Worm (Caenorhabditis elegans) whole organism, young adult: Measurements from ENCODE around the gene alg-4.
A peak's percentile ranks its signal among the peaks of the same experiment; 100 is the strongest.

Experiments
- B0019.2 ChIP-seq: fragments of 200-800 bp; sonication (Bioruptor generic); conservative IDR thresholded peaks from 2 replicates; pipeline ENCODE4 v1.3.6; 2022; ENCODE audit warnings: missing genetic modification reagents, missing genetic modification characterization, missing compliant biosample characterization
- B0035.1 ChIP-seq: sonication (generic microtip); optimal IDR thresholded peaks from 2 replicates; lab custom pipeline; 2016; ENCODE audit warnings: missing genetic modification characterization, mild to moderate bottlenecking, missing compliant biosample characterization, missing genotype, missing genetic modification reagents
- C06A6.2 ChIP-seq: fragments of 200-800 bp; sonication (Bioruptor generic); conservative IDR thresholded peaks from 2 replicates; pipeline ENCODE4 v1.3.6; 2022; ENCODE audit warnings: missing genetic modification characterization, missing compliant biosample characterization
- D2030.7 ChIP-seq: fragments of 200-800 bp; sonication (Bioruptor generic); IDR thresholded peaks from 2 replicates; pipeline ENCODE4 v1.3.6; 2022; ENCODE audit warnings: missing genetic modification reagents, missing genetic modification characterization, missing compliant biosample characterization
- F33H1.4 ChIP-seq: fragments of 200-800 bp; sonication (Bioruptor generic); IDR thresholded peaks from 2 replicates; pipeline ENCODE4 v1.3.6; 2022; ENCODE audit warnings: missing genetic modification reagents, missing genetic modification characterization, missing compliant biosample characterization
- F37B4.10 ChIP-seq: fragments of 200-800 bp; sonication (Bioruptor generic); IDR thresholded peaks from 2 replicates; pipeline ENCODE4 v1.3.6; 2022; ENCODE audit warnings: missing genetic modification characterization, missing compliant biosample characterization
- F52B5.7 ChIP-seq: sonication (generic microtip); optimal IDR thresholded peaks from 2 replicates; lab custom pipeline; 2016; ENCODE audit warnings: mild to moderate bottlenecking, missing genetic modification characterization, missing compliant biosample characterization
- Y53G8AR.9 ChIP-seq: fragments of 200-800 bp; sonication (Bioruptor generic); conservative IDR thresholded peaks from 2 replicates; pipeline ENCODE4 v1.3.6; 2022; ENCODE audit warnings: missing genetic modification reagents, missing genetic modification characterization, missing compliant biosample characterization
- Y67H2A.10 ChIP-seq: fragments of 200-800 bp; sonication (Bioruptor generic); conservative IDR thresholded peaks from 2 replicates; pipeline ENCODE4 v1.3.6; 2022; ENCODE audit warnings: missing genetic modification reagents, missing genetic modification characterization, missing compliant biosample characterization
- Y79H2A.3 ChIP-seq: fragments of 200-800 bp; sonication (Bioruptor generic); conservative IDR thresholded peaks from 2 replicates; pipeline ENCODE4 v1.3.6; 2022; ENCODE audit warnings: missing genetic modification reagents, missing genetic modification characterization, missing compliant biosample characterization
- Y95B8A.8 ChIP-seq: fragments of 200-800 bp; sonication (Bioruptor generic); IDR thresholded peaks from 2 replicates; pipeline ENCODE4 v1.3.6; 2022; ENCODE audit warnings: missing genetic modification reagents, missing genetic modification characterization, missing compliant biosample characterization
- ZK185.1 ChIP-seq: sonication (generic microtip); optimal IDR thresholded peaks from 2 replicates; lab custom pipeline; 2016; ENCODE audit warnings: mild to moderate bottlenecking, missing genetic modification characterization, missing compliant biosample characterization; ENCODE audit not compliant: poor library complexity, severe bottlenecking
- bed-2 ChIP-seq: fragments of 200-800 bp; sonication (Bioruptor generic); IDR thresholded peaks from 2 replicates; pipeline ENCODE4 v1.3.6; 2022; ENCODE audit warnings: missing genetic modification reagents, missing genetic modification characterization, missing compliant biosample characterization
- cebp-1 ChIP-seq, 2 experiments: fragments of 200-800 bp in 1 of 2; sonication (Bioruptor generic) in 1 of 2; sonication (generic microtip) in 1 of 2; IDR thresholded peaks in 1 of 2; optimal IDR thresholded peaks in 1 of 2; 2 replicates each; pipeline versions ENCODE4 v1.3.6 to Lab custom; 2017 to 2022; ENCODE audit warnings: missing compliant biosample characterization in 2 of 2, missing genetic modification characterization in 2 of 2, mild to moderate bottlenecking in 1 of 2, missing genetic modification reagents in 1 of 2, moderate library complexity in 1 of 2
- dpff-1 ChIP-seq: sonication (generic microtip); optimal IDR thresholded peaks from 2 replicates; lab custom pipeline; 2017; ENCODE audit warnings: mild to moderate bottlenecking, missing genetic modification characterization, missing compliant biosample characterization
- efl-1 ChIP-seq: fragments of 150-350 bp; optimal IDR thresholded peaks from 2 replicates; lab custom pipeline; 2014; ENCODE audit warnings: missing biosample characterization, missing genetic modification reagents, missing genetic modification characterization
- egrh-3 ChIP-seq: fragments of 200-800 bp; sonication (Bioruptor generic); IDR thresholded peaks from 2 replicates; pipeline ENCODE4 v1.3.6; 2022; ENCODE audit warnings: missing genetic modification reagents, missing genetic modification characterization, missing compliant biosample characterization
- ets-4 ChIP-seq: fragments of 200-800 bp; sonication (Bioruptor generic); optimal IDR thresholded peaks from 2 replicates; lab custom pipeline; 2018; ENCODE audit warnings: mild to moderate bottlenecking, missing genetic modification characterization, missing compliant biosample characterization
- let-607 ChIP-seq, 2 experiments: fragments of 200-800 bp in 1 of 2; sonication (Bioruptor generic) in 1 of 2; sonication (generic microtip) in 1 of 2; optimal IDR thresholded peaks; 2 replicates each; lab custom pipeline; 2016 to 2018; ENCODE audit warnings: mild to moderate bottlenecking in 2 of 2, missing compliant biosample characterization in 2 of 2, missing genetic modification characterization in 2 of 2, moderate library complexity in 2 of 2, missing genotype in 1 of 2
- lin-40 ChIP-seq: sonication (generic microtip); optimal IDR thresholded peaks from 2 replicates; lab custom pipeline; 2016; ENCODE audit warnings: missing genetic modification characterization, mild to moderate bottlenecking, missing compliant biosample characterization, missing genotype, missing genetic modification reagents
- lin-54 ChIP-seq: fragments of 200-800 bp; sonication (Bioruptor generic); optimal IDR thresholded peaks from 2 replicates; lab custom pipeline; 2018; ENCODE audit warnings: mild to moderate bottlenecking, missing genetic modification characterization, missing compliant biosample characterization
- lir-1 ChIP-seq: fragments of 200-800 bp; sonication (Bioruptor generic); conservative IDR thresholded peaks from 2 replicates; pipeline ENCODE4 v1.3.6; 2022; ENCODE audit warnings: missing genetic modification reagents, missing genetic modification characterization, missing compliant biosample characterization
- lsl-1 ChIP-seq: fragments of 200-800 bp; sonication (Bioruptor generic); optimal IDR thresholded peaks from 2 replicates; lab custom pipeline; 2018; ENCODE audit warnings: mild to moderate bottlenecking, missing genetic modification characterization, moderate library complexity, missing compliant biosample characterization
- madf-10 ChIP-seq: sonication (generic microtip); optimal IDR thresholded peaks from 2 replicates; lab custom pipeline; 2016; ENCODE audit warnings: mild to moderate bottlenecking, missing genetic modification characterization, missing compliant biosample characterization
- madf-8 ChIP-seq: fragments of 200-800 bp; sonication (Bioruptor generic); conservative IDR thresholded peaks from 2 replicates; pipeline ENCODE4 v1.3.6; 2022; ENCODE audit warnings: missing genetic modification reagents, missing genetic modification characterization, missing compliant biosample characterization
- mxl-1 ChIP-seq: sonication (generic microtip); optimal IDR thresholded peaks from 2 replicates; lab custom pipeline; 2016; ENCODE audit warnings: missing genetic modification characterization, missing compliant biosample characterization
- nhr-80 ChIP-seq: sonication (generic microtip); optimal IDR thresholded peaks from 2 replicates; lab custom pipeline; 2016; ENCODE audit warnings: missing genetic modification characterization, missing compliant biosample characterization
- pbrm-1 ChIP-seq: fragments of 200-800 bp; sonication (Bioruptor generic); IDR thresholded peaks from 2 replicates; pipeline ENCODE4 v1.3.6; 2022; ENCODE audit warnings: missing genetic modification reagents, missing genetic modification characterization, missing compliant biosample characterization
- rpc-1 ChIP-seq, 2 experiments: fragments of 150-350 bp in 1 of 2; sonication (generic microtip) in 1 of 2; optimal IDR thresholded peaks; 2 replicates each; lab custom pipeline; 2014 to 2018; ENCODE audit warnings: missing biosample characterization in 1 of 2, missing genetic modification characterization in 1 of 2, missing genetic modification reagents in 1 of 2, missing genotype in 1 of 2
- sptf-2 ChIP-seq: fragments of 200-800 bp; sonication (Bioruptor generic); optimal IDR thresholded peaks from 2 replicates; lab custom pipeline; 2018; ENCODE audit warnings: mild to moderate bottlenecking, missing genetic modification characterization, missing compliant biosample characterization
- tbx-9 ChIP-seq: sonication (generic microtip); optimal IDR thresholded peaks from 2 replicates; lab custom pipeline; 2016; ENCODE audit warnings: borderline replicate concordance, missing genetic modification characterization, inconsistent platforms, missing compliant biosample characterization
- unc-130 ChIP-seq: sonication (generic microtip); optimal IDR thresholded peaks from 2 replicates; lab custom pipeline; 2016; ENCODE audit warnings: missing genetic modification reagents, missing genetic modification characterization, missing compliant biosample characterization
- ztf-6 ChIP-seq: fragments of 200-800 bp; sonication (Bioruptor generic); IDR thresholded peaks from 2 replicates; pipeline ENCODE4 v1.3.6; 2022; ENCODE audit warnings: missing genetic modification reagents, missing genetic modification characterization, missing compliant biosample characterization

The alg-4 gene

ce11 chrIII:9891324-9891723 lies at the start of gene alg-4:
Gene alg-4 (minus strand): TSS chrIII:9891424.
- no peak for TF ChIP-seq egrh-3 (GFP tag; lab: Robert Waterston, UW)
- TF ChIP-seq C06A6.2 (GFP tag; lab: Robert Waterston, UW): no peak
- no peak for TF ChIP-seq Y53G8AR.9 (GFP tag; lab: Robert Waterston, UW)
- no peak for TF ChIP-seq lin-40 (tag; lab: Kevin White, UChicago)
- no peak for TF ChIP-seq F33H1.4 (GFP tag; lab: Robert Waterston, UW)
- TF ChIP-seq D2030.7 (GFP tag; lab: Robert Waterston, UW): no peak
- TF ChIP-seq dpff-1: no peak
- TF ChIP-seq Y95B8A.8 (GFP tag; lab: Robert Waterston, UW): no peak
- no peak for TF ChIP-seq unc-130 (GFP tag; lab: Kevin White, UChicago)
- no peak for TF ChIP-seq tbx-9 (tag; lab: Kevin White, UChicago)
- TF ChIP-seq sptf-2 (GFP tag; lab: Kevin White, UChicago): no peak
- TF ChIP-seq ZK185.1 (tag; lab: Kevin White, UChicago): no peak
- no peak for TF ChIP-seq lin-54 (GFP tag; lab: Kevin White, UChicago)
- no peak for TF ChIP-seq ztf-6 (GFP tag; lab: Robert Waterston, UW)
- no peak for TF ChIP-seq rpc-1 (optimal IDR thresholded peaks at IDR 0.05; lab: Kevin White, UChicago)
- no peak for TF ChIP-seq rpc-1 (tag; optimal IDR thresholded peaks at IDR 0.05; lab: Kevin White, UChicago)
- TF ChIP-seq Y79H2A.3 (GFP tag; lab: Robert Waterston, UW): no peak
- TF ChIP-seq F37B4.10: no peak
- no peak for TF ChIP-seq B0035.1
- no peak for TF ChIP-seq lsl-1 (GFP tag; lab: Kevin White, UChicago)

ce11 chrIII:9932091-9932490 lies 40.9 kb upstream of the alg-4 start, which contains the start of gene dec-7:
Gene dec-7 (plus strand): TSS chrIII:9932398.
- TF ChIP-seq Y67H2A.10: no peak
- TF ChIP-seq mxl-1: no peak
- no peak for TF ChIP-seq cebp-1 (GFP tag; IDR thresholded peaks at IDR 0.05; lab: Robert Waterston, UW)
- TF ChIP-seq cebp-1 (tag; optimal IDR thresholded peaks at IDR 0.05; lab: Kevin White, UChicago): peak; percentile 45
- TF ChIP-seq nhr-80 (tag; lab: Kevin White, UChicago): peak; percentile 64
- TF ChIP-seq madf-8 (GFP tag; lab: Robert Waterston, UW): no peak
- TF ChIP-seq F52B5.7 (tag; lab: Kevin White, UChicago): no peak
- no peak for TF ChIP-seq ZK185.1 (tag; lab: Kevin White, UChicago)

ce11 chrIII:9930406-9930805 lies 39.2 kb upstream of the alg-4 start:
- TF ChIP-seq ets-4 (GFP tag; lab: Kevin White, UChicago): no peak
- TF ChIP-seq nhr-80 (tag; lab: Kevin White, UChicago): peak; percentile 91
- TF ChIP-seq pbrm-1 (GFP tag; lab: Robert Waterston, UW): no peak
- no peak for TF ChIP-seq cebp-1 (GFP tag; IDR thresholded peaks at IDR 0.05; lab: Robert Waterston, UW)
- TF ChIP-seq cebp-1 (tag; optimal IDR thresholded peaks at IDR 0.05; lab: Kevin White, UChicago): peak; percentile 20
- no peak for TF ChIP-seq lir-1 (GFP tag; lab: Robert Waterston, UW)
- TF ChIP-seq B0019.2 (GFP tag; lab: Robert Waterston, UW): no peak
- TF ChIP-seq let-607 (tag; optimal IDR thresholded peaks at IDR 0.05; lab: Kevin White, UChicago): peak; percentile 1 to 5

ce11 chrIII:9929525-9929924 lies 38.3 kb upstream of the alg-4 start:
- TF ChIP-seq efl-1: no peak
- TF ChIP-seq bed-2 (GFP tag; lab: Robert Waterston, UW): no peak
- TF ChIP-seq egrh-3 (GFP tag; lab: Robert Waterston, UW): no peak
- no peak for TF ChIP-seq B0035.1
- TF ChIP-seq nhr-80 (tag; lab: Kevin White, UChicago): no peak
- no peak for TF ChIP-seq madf-10
